Worm (Caenorhabditis elegans): ENCODE results near the gene msrp-7.

The msrp-7 gene

DNA sequence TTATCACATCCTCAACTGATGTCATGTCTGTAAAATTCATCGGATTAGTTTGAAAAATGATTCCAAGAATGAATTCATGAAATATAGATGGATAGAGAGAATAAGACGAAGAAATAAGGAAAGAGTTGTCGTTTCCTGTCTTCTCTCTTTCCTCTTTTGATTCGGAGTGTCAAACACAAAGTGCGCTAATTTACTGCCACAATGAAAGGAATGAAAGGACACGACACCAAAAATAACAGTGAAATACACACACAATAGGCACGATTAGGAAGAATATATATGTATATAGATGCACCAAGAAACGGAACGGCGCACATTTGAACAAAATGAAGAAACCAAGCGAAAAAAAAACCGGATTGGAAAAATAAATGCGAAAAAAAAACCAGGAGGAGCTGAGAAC, 18.3 kb downstream of the msrp-7 start, which contains the start of gene VM106R.1:
TSS of gene VM106R.1 (minus strand) at position 101 of the 400 bp plus-strand sequence.
- TF ChIP-seq Y116A8C.19 (tag; optimal IDR thresholded peaks at IDR 0.05; ENCODE audit: borderline replicate concordance) (no peak), nhr-47 (tag; optimal IDR thresholded peaks at IDR 0.05) (peak; percentile 28), ceh-63 (GFP tag; optimal IDR thresholded peaks at IDR 0.05) (no peak), nhr-71 (tag; optimal IDR thresholded peaks at IDR 0.05) (peak; percentile 14), unc-86 (tag; optimal IDR thresholded peaks at IDR 0.05) (peak; percentile 41), fkh-8 (tag; optimal IDR thresholded peaks at IDR 0.05) (no peak), lin-39 (tag; optimal IDR thresholded peaks at IDR 0.05) (no peak), lin-14 (GFP tag; optimal IDR thresholded peaks at IDR 0.05) (peak; percentile 47), alr-1 (tag; optimal IDR thresholded peaks at IDR 0.05; ENCODE audit: borderline replicate concordance) (no peak)

- TF ChIP-seq rnt-1 (tag; optimal IDR thresholded peaks at IDR 0.05) (no peak), nhr-90 (tag; optimal IDR thresholded peaks at IDR 0.05; ENCODE audit: poor library complexity) (no peak), mab-9 (GFP tag; IDR thresholded peaks at IDR 0.05) (no peak), sptf-1 (tag; optimal IDR thresholded peaks at IDR 0.05) (no peak), ceh-63 (GFP tag; optimal IDR thresholded peaks at IDR 0.05) (no peak), nhr-85 (tag) (no peak), efl-1 (optimal IDR thresholded peaks at IDR 0.05) (no peak), efl-1 (GFP tag; optimal IDR thresholded peaks at IDR 0.05 in 1 of 2) (no peak), lin-39 (tag; optimal IDR thresholded peaks at IDR 0.05) (no peak), isw-1 (GFP tag; IDR thresholded peaks at IDR 0.05) (no peak), irx-1 (tag; optimal IDR thresholded peaks at IDR 0.05) (no peak), blmp-1 (tag; optimal IDR thresholded peaks at IDR 0.05) (no peak), nhr-77 (tag; optimal IDR thresholded peaks at IDR 0.05) (no peak), pag-3 (tag; optimal IDR thresholded peaks at IDR 0.05; ENCODE audit: borderline replicate concordance, insufficient read depth) (no peak), fos-1 (tag; optimal IDR thresholded peaks at IDR 0.05) (no peak), ceh-88 (GFP tag; IDR thresholded peaks at IDR 0.05) (no peak)
These were observed 18.8 kb downstream of the msrp-7 start for ce11 chrII:10829572-10829971.

- TF ChIP-seq nhr-71 (tag; optimal IDR thresholded peaks at IDR 0.05) (no peak), zag-1 (tag; optimal IDR thresholded peaks at IDR 0.05) (no peak), C04F5.9 (tag; optimal IDR thresholded peaks at IDR 0.05) (no peak), efl-1 (optimal IDR thresholded peaks at IDR 0.05) (no peak), efl-1 (GFP tag; optimal IDR thresholded peaks at IDR 0.05 in 1 of 2) (no peak), fos-1 (tag; optimal IDR thresholded peaks at IDR 0.05) (no peak), sup-37 (GFP tag; optimal IDR thresholded peaks at IDR 0.05) (no peak), nhr-84 (tag; optimal IDR thresholded peaks at IDR 0.05) (no peak), nhr-90 (tag; optimal IDR thresholded peaks at IDR 0.05; ENCODE audit: poor library complexity) (no peak), nhr-85 (tag) (no peak)
These were observed 23.9 kb downstream of the msrp-7 start for ce11 chrII:10834717-10835116.

- TF ChIP-seq alr-1 (tag; optimal IDR thresholded peaks at IDR 0.05; ENCODE audit: borderline replicate concordance), result no peak
- TF ChIP-seq nhr-28 (tag; optimal IDR thresholded peaks at IDR 0.05), result no peak
- no peak for TF ChIP-seq isw-1 (GFP tag; IDR thresholded peaks at IDR 0.05)
- no peak for TF ChIP-seq hpl-2 (GFP tag; optimal IDR thresholded peaks at IDR 0.05)
These were observed 27.8 kb downstream of the msrp-7 start for ce11 chrII:10838550-10838949.

ce11 chrII:10840067-10840466, 29.3 kb downstream of the msrp-7 start:
- peak; percentile 9 to 86 for TF ChIP-seq mdl-1 (tag; optimal IDR thresholded peaks at IDR 0.05)
- peak; percentile 78 for TF ChIP-seq fkh-10 (GFP tag; optimal IDR thresholded peaks at IDR 0.05)
- peak; percentile 82 for TF ChIP-seq nhr-85 (tag)
- TF ChIP-seq sox-4 (tag; optimal IDR thresholded peaks at IDR 0.05), result peak; percentile 66
- TF ChIP-seq ztf-4 (tag; optimal IDR thresholded peaks at IDR 0.05), result peak; percentile 58
- peak; percentile 80 for TF ChIP-seq unc-130 (tag; optimal IDR thresholded peaks at IDR 0.05)
- no peak for TF ChIP-seq aha-1 (tag; optimal IDR thresholded peaks at IDR 0.05)
- TF ChIP-seq vab-15 (tag; optimal IDR thresholded peaks at IDR 0.05), result peak; percentile 54
- TF ChIP-seq pax-3 (tag; optimal IDR thresholded peaks at IDR 0.05), result peak; percentile 35
- peak; percentile 88 for TF ChIP-seq C16A3.4 (tag; optimal IDR thresholded peaks at IDR 0.05)
- TF ChIP-seq ceh-8 (GFP tag; optimal IDR thresholded peaks at IDR 0.05), result peak; percentile 77
- TF ChIP-seq Y116A8C.19 (tag; optimal IDR thresholded peaks at IDR 0.05; ENCODE audit: borderline replicate concordance), result no peak
- TF ChIP-seq snu-23 (GFP tag; optimal IDR thresholded peaks at IDR 0.05), result peak; percentile 93
- peak in 4 of 6 experiments; percentile 55 to 83 (median 64) for TF ChIP-seq elt-3 (tag; optimal IDR thresholded peaks at IDR 0.05)
- no peak for TF ChIP-seq unc-30 (tag; optimal IDR thresholded peaks at IDR 0.05)
- TF ChIP-seq zip-4 (GFP tag; optimal IDR thresholded peaks at IDR 0.05), result peak; percentile 52
- TF ChIP-seq ceh-63 (GFP tag; optimal IDR thresholded peaks at IDR 0.05), result no peak
- TF ChIP-seq pqm-1 (tag; optimal IDR thresholded peaks at IDR 0.05), result no peak
- TF ChIP-seq unc-86 (tag; optimal IDR thresholded peaks at IDR 0.05), result peak; percentile 62
- TF ChIP-seq efl-1 (optimal IDR thresholded peaks at IDR 0.05), result peak; percentile 69 to 78
- peak; percentile 62 to 98 for TF ChIP-seq efl-1 (GFP tag; optimal IDR thresholded peaks at IDR 0.05 in 1 of 2)
- TF ChIP-seq nhr-20 (tag; optimal IDR thresholded peaks at IDR 0.05), result peak; percentile 88
